Worm (Caenorhabditis elegans) whole organism, L4 larva: ENCODE measurements around the gene mrps-34.

Source experiments
- F26F4.8 ChIP-seq: fragments of 200-800 bp; sonication (Bioruptor generic); conservative IDR thresholded peaks from 2 replicates; pipeline ENCODE4 v1.3.6; 2022; ENCODE audit warnings: missing genetic modification characterization, missing compliant biosample characterization
- F37D6.2 ChIP-seq: sonication (generic microtip); optimal IDR thresholded peaks from 2 replicates; lab custom pipeline; 2016; ENCODE audit warnings: mild to moderate bottlenecking, missing genetic modification characterization, missing compliant biosample characterization
- F49E8.2 ChIP-seq: sonication (generic microtip); optimal IDR thresholded peaks from 2 replicates; lab custom pipeline; 2016; ENCODE audit warnings: missing compliant biosample characterization, mild to moderate bottlenecking, missing genetic modification characterization, borderline replicate concordance
- T20F7.1 ChIP-seq: fragments of 200-800 bp; sonication (Bioruptor generic); optimal IDR thresholded peaks from 2 replicates; lab custom pipeline; 2018; ENCODE audit warnings: mild to moderate bottlenecking, missing genetic modification characterization, missing compliant biosample characterization
- ZK337.2 ChIP-seq: fragments of 200-800 bp; sonication (Bioruptor generic); IDR thresholded peaks from 2 replicates; pipeline ENCODE4 v1.3.6; 2022; ENCODE audit warnings: missing genetic modification reagents, missing genetic modification characterization, missing compliant biosample characterization
- ZK546.5 ChIP-seq, 2 experiments: sonication (generic microtip); optimal IDR thresholded peaks; 2 replicates each; lab custom pipeline; 2017; ENCODE audit warnings: missing biosample characterization in 2 of 2, missing genetic modification characterization in 2 of 2
- aha-1 ChIP-seq: fragments of 150-350 bp; peaks from one replicate; lab custom pipeline; 2014; ENCODE audit warnings: missing biosample characterization, missing genetic modification characterization
- aly-2 ChIP-seq: sonication (generic microtip); optimal IDR thresholded peaks from 2 replicates; lab custom pipeline; 2018; ENCODE audit warnings: missing biosample characterization, missing genetic modification characterization
- ama-1 ChIP-seq: fragments of 150-350 bp; optimal IDR thresholded peaks from 2 replicates; lab custom pipeline; 2014; ENCODE audit warnings: inconsistent platforms, mixed read lengths
- arid-1 ChIP-seq: fragments of 200-800 bp; sonication (Bioruptor generic); conservative IDR thresholded peaks from 2 replicates; pipeline ENCODE4 v1.3.6; 2022; ENCODE audit warnings: missing genetic modification reagents, missing genetic modification characterization, missing compliant biosample characterization
- ceh-20 ChIP-seq: fragments of 200-800 bp; sonication (Bioruptor generic); IDR thresholded peaks from 2 replicates; pipeline ENCODE4 v1.3.6; 2022; ENCODE audit warnings: missing genetic modification reagents, missing genetic modification characterization, missing compliant biosample characterization
- ceh-28 ChIP-seq: fragments of 150-350 bp; optimal IDR thresholded peaks from 2 replicates; lab custom pipeline; 2014; ENCODE audit warnings: missing biosample characterization, missing genetic modification reagents, missing genetic modification characterization
- ceh-44 ChIP-seq: fragments of 200-800 bp; sonication (Bioruptor generic); IDR thresholded peaks from 2 replicates; pipeline ENCODE4 v1.3.6; 2022; ENCODE audit warnings: missing genetic modification reagents, missing genetic modification characterization, missing compliant biosample characterization
- ctbp-1 ChIP-seq: fragments of 200-800 bp; sonication (Bioruptor generic); IDR thresholded peaks from 2 replicates; pipeline ENCODE4 v1.3.6; 2022; ENCODE audit warnings: missing genetic modification reagents, missing genetic modification characterization, missing compliant biosample characterization
- daf-16 ChIP-seq, 3 experiments: sonication (generic microtip); optimal IDR thresholded peaks; 2 replicates each; lab custom pipeline; 2016 to 2017; ENCODE audit warnings: missing genetic modification characterization in 3 of 3, missing genetic modification reagents in 3 of 3, mild to moderate bottlenecking in 2 of 3, missing compliant biosample characterization in 2 of 3, missing biosample characterization in 1 of 3, moderate library complexity in 1 of 3
- daf-8 ChIP-seq: fragments of 200-800 bp; sonication (Bioruptor generic); IDR thresholded peaks from 2 replicates; pipeline ENCODE4 v1.3.6; 2022; ENCODE audit warnings: missing genetic modification characterization, missing compliant biosample characterization
- dpl-1 ChIP-seq: fragments of 150-350 bp; optimal IDR thresholded peaks from 2 replicates; lab custom pipeline; 2014; ENCODE audit warnings: missing biosample characterization, missing genetic modification reagents, missing genetic modification characterization
- duxl-1 ChIP-seq: sonication (generic microtip); optimal IDR thresholded peaks from 2 replicates; lab custom pipeline; 2016; ENCODE audit warnings: mild to moderate bottlenecking, missing genetic modification characterization, moderate library complexity, missing compliant biosample characterization; ENCODE audit not compliant: poor library complexity
- fkh-10 ChIP-seq: fragments of 150-350 bp; optimal IDR thresholded peaks from 2 replicates; lab custom pipeline; 2014; ENCODE audit warnings: missing biosample characterization, missing genetic modification reagents, missing genetic modification characterization
- fos-1 ChIP-seq: fragments of 150-350 bp; optimal IDR thresholded peaks from 2 replicates; lab custom pipeline; 2014; ENCODE audit warnings: missing biosample characterization, missing genetic modification characterization
- hlh-11 ChIP-seq: fragments of 200-800 bp; sonication (Bioruptor generic); optimal IDR thresholded peaks from 2 replicates; lab custom pipeline; 2018; ENCODE audit warnings: mild to moderate bottlenecking, missing genetic modification characterization, missing compliant biosample characterization
- hlh-30 ChIP-seq: sonication (generic microtip); optimal IDR thresholded peaks from 2 replicates; lab custom pipeline; 2017; ENCODE audit warnings: antibody characterized with exemption, mild to moderate bottlenecking, missing genetic modification characterization, missing compliant biosample characterization; ENCODE audit not compliant: insufficient read depth
- lim-7 ChIP-seq: fragments of 200-800 bp; sonication (Bioruptor generic); IDR thresholded peaks from 2 replicates; pipeline ENCODE4 v1.3.6; 2022; ENCODE audit warnings: missing genetic modification characterization, missing compliant biosample characterization
- lin-1 ChIP-seq: fragments of 200-800 bp; sonication (Bioruptor generic); IDR thresholded peaks from 2 replicates; pipeline ENCODE4 v1.3.6; 2022; ENCODE audit warnings: missing genetic modification reagents, missing genetic modification characterization, missing compliant biosample characterization
- lin-15B ChIP-seq: fragments of 150-350 bp; sonication (generic microtip); optimal IDR thresholded peaks from 3 replicates; lab custom pipeline; 2014; ENCODE audit warnings: missing biosample characterization, missing genetic modification characterization
- mdl-1 ChIP-seq, 2 experiments: fragments of 150-350 bp in 1 of 2; sonication (generic microtip) in 1 of 2; optimal IDR thresholded peaks; 2 replicates each; lab custom pipeline; 2014 to 2017; ENCODE audit warnings: missing biosample characterization in 2 of 2, missing genetic modification characterization in 2 of 2
- mep-1 ChIP-seq: fragments of 150-350 bp; sonication (generic microtip); optimal IDR thresholded peaks from 3 replicates; lab custom pipeline; 2014; ENCODE audit warnings: missing biosample characterization, missing genetic modification characterization
- mes-2 ChIP-seq: sonication (generic microtip); optimal IDR thresholded peaks from 2 replicates; lab custom pipeline; 2016; ENCODE audit warnings: missing genotype, mild to moderate bottlenecking, missing genetic modification characterization, missing compliant biosample characterization; ENCODE audit not compliant: poor library complexity, severe bottlenecking
- mxl-2 ChIP-seq: fragments of 200-800 bp; sonication (Bioruptor generic); conservative IDR thresholded peaks from 2 replicates; pipeline ENCODE4 v1.3.6; 2022; ENCODE audit warnings: missing genetic modification reagents, missing genetic modification characterization, missing compliant biosample characterization
- nhr-10 ChIP-seq: fragments of 150-350 bp; optimal IDR thresholded peaks from 2 replicates; lab custom pipeline; 2014; ENCODE audit warnings: missing biosample characterization, missing genetic modification characterization
- nhr-111 ChIP-seq: fragments of 200-800 bp; sonication (Bioruptor generic); optimal IDR thresholded peaks from 2 replicates; lab custom pipeline; 2018; ENCODE audit warnings: mild to moderate bottlenecking, missing genetic modification characterization, missing compliant biosample characterization
- nhr-237 ChIP-seq: sonication (generic microtip); optimal IDR thresholded peaks from 2 replicates; lab custom pipeline; 2017; ENCODE audit warnings: missing biosample characterization, missing genetic modification characterization
- nhr-28 ChIP-seq: fragments of 150-350 bp; optimal IDR thresholded peaks from 2 replicates; lab custom pipeline; 2014; ENCODE audit warnings: missing biosample characterization, missing genetic modification characterization
- nhr-41 ChIP-seq: fragments of 200-800 bp; sonication (Bioruptor generic); IDR thresholded peaks from 2 replicates; pipeline ENCODE4 v1.3.6; 2022; ENCODE audit warnings: missing genetic modification reagents, missing genetic modification characterization, missing compliant biosample characterization
- nhr-48 ChIP-seq: sonication (generic microtip); optimal IDR thresholded peaks from 2 replicates; lab custom pipeline; 2016; ENCODE audit warnings: mild to moderate bottlenecking, missing genetic modification characterization, missing compliant biosample characterization
- nhr-76 ChIP-seq: fragments of 150-350 bp; optimal IDR thresholded peaks from 2 replicates; lab custom pipeline; 2014; ENCODE audit warnings: missing biosample characterization, missing genetic modification characterization
- nhr-77 ChIP-seq: fragments of 150-350 bp; optimal IDR thresholded peaks from 2 replicates; lab custom pipeline; 2014; ENCODE audit warnings: missing biosample characterization, missing genetic modification characterization
- php-3 ChIP-seq: fragments of 200-800 bp; sonication (Bioruptor generic); IDR thresholded peaks from 2 replicates; pipeline ENCODE4 v1.3.6; 2022; ENCODE audit warnings: missing genetic modification reagents, missing genetic modification characterization, missing compliant biosample characterization
- pqm-1 ChIP-seq: sonication (generic microtip); optimal IDR thresholded peaks from 2 replicates; lab custom pipeline; 2017; ENCODE audit warnings: missing biosample characterization, missing genetic modification characterization
- rbr-2 ChIP-seq: sonication (generic microtip); optimal IDR thresholded peaks from 2 replicates; lab custom pipeline; 2016; ENCODE audit warnings: missing genotype, missing genetic modification characterization, missing compliant biosample characterization
- sdz-12 ChIP-seq: fragments of 200-800 bp; sonication (Bioruptor generic); optimal IDR thresholded peaks from 2 replicates; lab custom pipeline; 2018; ENCODE audit warnings: mild to moderate bottlenecking, missing genetic modification characterization, missing compliant biosample characterization
- set-16 ChIP-seq: fragments of 200-800 bp; sonication (Bioruptor generic); IDR thresholded peaks from 2 replicates; pipeline ENCODE4 v1.3.6; 2022; ENCODE audit warnings: missing genetic modification reagents, missing genetic modification characterization, missing compliant biosample characterization
- skn-1 ChIP-seq: fragments of 150-350 bp; optimal IDR thresholded peaks from 2 replicates; lab custom pipeline; 2014; ENCODE audit warnings: missing biosample characterization, missing genetic modification characterization
- snpc-1.2 ChIP-seq: fragments of 200-800 bp; sonication (Bioruptor generic); IDR thresholded peaks from 2 replicates; pipeline ENCODE4 v1.3.6; 2022; ENCODE audit warnings: missing genetic modification reagents, missing genetic modification characterization, missing compliant biosample characterization
- tag-97 ChIP-seq: fragments of 200-800 bp; sonication (Bioruptor generic); IDR thresholded peaks from 2 replicates; pipeline ENCODE4 v1.3.6; 2022; ENCODE audit warnings: missing genetic modification characterization, missing compliant biosample characterization
- tra-1 ChIP-seq: fragments of 200-800 bp; sonication (Bioruptor generic); IDR thresholded peaks from 2 replicates; pipeline ENCODE4 v1.3.6; 2022; ENCODE audit warnings: missing genetic modification reagents, missing genetic modification characterization, missing compliant biosample characterization
- unc-39 ChIP-seq: sonication (generic microtip); optimal IDR thresholded peaks from 2 replicates; lab custom pipeline; 2017; ENCODE audit warnings: missing biosample characterization, missing genetic modification characterization
- zip-11 ChIP-seq: fragments of 200-800 bp; sonication (Bioruptor generic); IDR thresholded peaks from 2 replicates; pipeline ENCODE4 v1.3.6; 2022; ENCODE audit warnings: missing genetic modification characterization, missing compliant biosample characterization
- ztf-7 ChIP-seq: fragments of 150-350 bp; optimal IDR thresholded peaks from 2 replicates; lab custom pipeline; 2014; ENCODE audit warnings: missing biosample characterization, missing genetic modification characterization

Gene mrps-34

DNA sequence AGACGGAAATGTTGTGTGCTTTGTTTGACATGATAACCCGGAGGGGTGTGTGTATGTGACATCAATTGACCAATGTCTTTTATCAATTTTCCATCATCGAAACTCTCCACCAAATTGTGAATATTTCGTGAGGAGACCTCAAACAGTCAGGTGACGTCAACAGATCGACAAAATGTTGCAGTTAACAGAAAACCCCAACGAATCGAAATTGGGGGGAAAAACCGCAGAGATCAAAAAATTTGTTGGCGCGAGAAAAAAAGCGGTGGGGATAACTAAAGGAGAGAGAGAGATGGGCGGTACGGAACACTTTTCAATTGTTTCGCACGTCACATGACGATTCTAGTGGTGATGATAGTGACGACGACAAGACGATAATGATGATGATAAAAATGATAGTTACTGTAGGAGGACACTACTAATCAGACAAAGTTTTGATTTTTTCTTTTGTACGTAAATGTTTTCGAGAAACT lies 47.7 kb downstream of the mrps-34 start (continued):
- TF ChIP-seq mes-2 (tag; lab: Kevin White, UChicago) (no peak), arid-1 (GFP tag; lab: Robert Waterston, UW) (no peak), mxl-2 (GFP tag; lab: Robert Waterston, UW) (no peak), ceh-28 (no peak), ZK337.2 (GFP tag; lab: Robert Waterston, UW) (no peak), nhr-237 (no peak), fos-1 (tag; lab: Kevin White, UChicago) (no peak), zip-11 (no peak), nhr-111 (GFP tag; lab: Kevin White, UChicago) (no peak), rbr-2 (tag; lab: Kevin White, UChicago) (peak; percentile 16), ama-1 (lab: Kevin White, UChicago) (no peak), pqm-1 (tag; lab: Kevin White, UChicago) (peak; percentile 58), duxl-1 (tag; lab: Kevin White, UChicago) (no peak), skn-1 (tag; lab: Kevin White, UChicago) (no peak), F37D6.2 (tag; lab: Kevin White, UChicago) (no peak), nhr-77 (peak; percentile 59), php-3 (GFP tag; lab: Robert Waterston, UW) (no peak), lin-1 (GFP tag; lab: Robert Waterston, UW) (no peak), T20F7.1 (GFP tag; lab: Kevin White, UChicago) (peak; percentile 1), ztf-7 (tag; lab: Kevin White, UChicago) (no peak), aha-1 (tag; lab: Kevin White, UChicago) (peak; percentile 92), dpl-1 (peak; percentile 37), lin-15B (tag; lab: Kevin White, UChicago) (no peak), tag-97 (GFP tag; lab: Robert Waterston, UW) (no peak), daf-16 (GFP tag; optimal IDR thresholded peaks at IDR 0.05; lab: Kevin White, UChicago) (no peak), daf-16 (tag; optimal IDR thresholded peaks at IDR 0.05; lab: Kevin White, UChicago) (peak; percentile 67), nhr-28 (tag; lab: Kevin White, UChicago) (peak; percentile 79), lim-7 (GFP tag; lab: Robert Waterston, UW) (no peak), nhr-41 (GFP tag; lab: Robert Waterston, UW) (no peak), hlh-11 (tag; lab: Kevin White, UChicago) (peak; percentile 90), unc-39 (tag; lab: Kevin White, UChicago) (no peak), F26F4.8 (GFP tag; lab: Robert Waterston, UW) (no peak), tra-1 (GFP tag; lab: Robert Waterston, UW) (peak; percentile 47; the same call in 1 of the 2 replicates), ceh-20 (GFP tag; lab: Robert Waterston, UW) (no peak)

- no peak for TF ChIP-seq ceh-28
- TF ChIP-seq set-16 (GFP tag; lab: Robert Waterston, UW): no peak
- TF ChIP-seq ceh-44: no peak
- TF ChIP-seq arid-1 (GFP tag; lab: Robert Waterston, UW): no peak
- TF ChIP-seq hlh-11 (tag; lab: Kevin White, UChicago): peak; percentile 50
- no peak for TF ChIP-seq daf-8 (GFP tag; lab: Robert Waterston, UW)
- peak; percentile 1 for TF ChIP-seq mep-1 (tag; lab: Kevin White, UChicago)
- peak; percentile 4 for TF ChIP-seq nhr-48 (tag; lab: Kevin White, UChicago)
- TF ChIP-seq nhr-28 (tag; lab: Kevin White, UChicago): peak; percentile 52
- TF ChIP-seq ZK337.2 (GFP tag; lab: Robert Waterston, UW): no peak
- TF ChIP-seq hlh-30: peak; percentile 8
- TF ChIP-seq ZK546.5 (tag; optimal IDR thresholded peaks at IDR 0.05; lab: Kevin White, UChicago): no peak
- no peak for TF ChIP-seq nhr-10
- TF ChIP-seq snpc-1.2 (GFP tag; lab: Robert Waterston, UW): no peak
- TF ChIP-seq ctbp-1 (GFP tag; lab: Robert Waterston, UW): no peak
- no peak for TF ChIP-seq F49E8.2 (tag; lab: Kevin White, UChicago)
- no peak for TF ChIP-seq fkh-10 (GFP tag; lab: Kevin White, UChicago)
- TF ChIP-seq pqm-1 (tag; lab: Kevin White, UChicago): peak; percentile 33
- TF ChIP-seq duxl-1 (tag; lab: Kevin White, UChicago): no peak
- no peak for TF ChIP-seq sdz-12 (GFP tag; lab: Kevin White, UChicago)
- no peak for TF ChIP-seq aly-2 (tag; lab: Kevin White, UChicago)
- TF ChIP-seq ceh-20 (GFP tag; lab: Robert Waterston, UW): no peak
- no peak for TF ChIP-seq nhr-76
- no peak for TF ChIP-seq mdl-1 (tag; optimal IDR thresholded peaks at IDR 0.05; lab: Kevin White, UChicago)
Observed at ce11 chrIII:4493008-4493777, 49.1 kb downstream of the mrps-34 start.
